Fruit fly (Drosophila melanogaster): ENCODE measurements around the gene pad.

Gene pad

DNA sequence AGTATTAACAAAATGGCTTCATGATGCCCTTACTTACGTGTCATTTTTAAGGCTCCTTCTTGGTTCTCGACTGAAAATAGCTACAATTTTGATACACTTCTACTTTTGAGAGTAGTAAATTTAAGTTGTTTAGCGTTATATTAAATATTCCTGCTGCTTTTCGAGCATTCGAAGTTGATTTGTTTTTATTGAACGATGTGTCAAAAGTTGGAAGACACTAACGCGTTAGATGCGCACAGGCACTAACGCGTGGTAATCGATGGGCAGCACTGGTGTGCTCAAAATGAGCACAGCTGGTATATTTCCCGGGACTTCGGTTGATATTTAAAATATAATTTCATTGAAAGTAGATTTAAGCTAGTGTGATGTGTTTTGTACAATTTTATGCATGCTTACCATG lies 17.0 kb downstream of the pad start, which contains the start of gene CG17931 (continued):
- TF ChIP-seq Mrtf (GFP tag; IDR thresholded peaks at IDR 0.05) (no peak), HLH3B (GFP tag; IDR thresholded peaks at IDR 0.05) (no peak), Stat92E (GFP tag; optimal IDR thresholded peaks at IDR 0.05) (peak in 1 of 3 experiments; percentile 55), sens (GFP tag) (peak; percentile 81), CG10147 (GFP tag; optimal IDR thresholded peaks at IDR 0.05) (no peak), Sry-δ (GFP tag; optimal IDR thresholded peaks at IDR 0.05) (peak; percentile 49), Hr3 (GFP tag; optimal IDR thresholded peaks at IDR 0.05) (peak; percentile 8), Dp (GFP tag; optimal IDR thresholded peaks at IDR 0.05) (peak; percentile 88), CG7745 (tag; optimal IDR thresholded peaks at IDR 0.05) (no peak), CG15601 (tag; optimal IDR thresholded peaks at IDR 0.05) (peak; percentile 68), Myb (GFP tag; optimal IDR thresholded peaks at IDR 0.05) (peak; percentile 93), CG17361 (GFP tag; IDR thresholded peaks at IDR 0.05) (peak; percentile 35; the same call in 1 of the 3 replicates), HmgZ (tag; optimal IDR thresholded peaks at IDR 0.05) (peak; percentile 80), tin (GFP tag; optimal IDR thresholded peaks at IDR 0.05) (no peak), stwl (tag; optimal IDR thresholded peaks at IDR 0.05) (peak; percentile 90), CG13424 (tag; optimal IDR thresholded peaks at IDR 0.05) (no peak), CG6791 (GFP tag; IDR thresholded peaks at IDR 0.05; ENCODE audit: partially characterized antibody) (no peak), ara (GFP tag; IDR thresholded peaks at IDR 0.05) (no peak), crp (GFP tag; optimal IDR thresholded peaks at IDR 0.05) (peak in 1 of 2 experiments; percentile 79), CG15514 (GFP tag; optimal IDR thresholded peaks at IDR 0.05) (peak; percentile 62), lilli (GFP tag; optimal IDR thresholded peaks at IDR 0.05) (peak; percentile 21), br (optimal IDR thresholded peaks at IDR 0.05) (no peak), Dek (tag; optimal IDR thresholded peaks at IDR 0.05) (no peak), CG30020 (tag; optimal IDR thresholded peaks at IDR 0.05) (peak; percentile 50), CG12391 (tag; optimal IDR thresholded peaks at IDR 0.05) (peak; percentile 36), phol (tag; optimal IDR thresholded peaks at IDR 0.05) (peak; percentile 79), grau (tag; optimal IDR thresholded peaks at IDR 0.05) (peak; percentile 37), gsb-n (tag; optimal IDR thresholded peaks at IDR 0.05) (peak; percentile 8), CG8359 (GFP tag; optimal IDR thresholded peaks at IDR 0.05; ENCODE audit: borderline replicate concordance) (peak; percentile 13), CG7556 (GFP tag; optimal IDR thresholded peaks at IDR 0.05) (no peak), Pdp1 (GFP tag; optimal IDR thresholded peaks at IDR 0.05) (peak in 1 of 2 experiments; percentile 58), CG7928 (GFP tag; optimal IDR thresholded peaks at IDR 0.05) (no peak), pfk (GFP tag; optimal IDR thresholded peaks at IDR 0.05) (no peak), bcd (GFP tag; optimal IDR thresholded peaks at IDR 0.05) (peak; percentile 3), MBD-R2 (GFP tag; IDR thresholded peaks at IDR 0.05) (peak; percentile 83), CG31224 (GFP tag; IDR thresholded peaks at IDR 0.05) (no peak), slbo (GFP tag; IDR thresholded peaks at IDR 0.05) (no peak), CG10267 (tag; optimal IDR thresholded peaks at IDR 0.05) (peak; percentile 42), ftz-f1 (GFP tag; optimal IDR thresholded peaks at IDR 0.05) (peak; percentile 10), Adf1 (GFP tag; IDR thresholded peaks at IDR 0.05) (no peak)

DNA sequence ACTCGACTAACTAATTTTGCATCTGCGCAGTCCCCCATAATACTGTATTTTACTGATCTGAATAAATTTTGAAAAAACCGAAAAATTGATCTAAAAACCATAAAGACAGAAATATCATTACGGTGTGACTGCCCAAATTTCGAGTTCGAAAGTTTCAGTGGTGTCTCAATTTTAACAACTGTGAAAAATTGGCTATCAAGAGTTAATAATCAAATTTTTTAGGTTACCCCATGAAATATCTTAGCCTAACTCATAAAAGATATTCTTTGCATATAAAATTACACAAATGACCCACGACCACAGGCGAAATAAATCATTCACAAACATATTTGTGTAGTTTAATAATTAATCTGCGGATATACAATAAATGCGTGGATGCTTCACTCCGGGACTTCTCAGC lies 17.9 kb downstream of the pad start, which contains the start of gene CG42446:
Gene CG42446 (minus strand): TSS at position 101 of the 400 bp plus-strand sequence.
- TF ChIP-seq CG6765 (GFP tag; optimal IDR thresholded peaks at IDR 0.05), result no peak
- no peak for TF ChIP-seq fd64A (GFP tag; optimal IDR thresholded peaks at IDR 0.05)
- TF ChIP-seq ATbp (GFP tag; optimal IDR thresholded peaks at IDR 0.05), result no peak
- no peak for TF ChIP-seq fu2 (GFP tag; optimal IDR thresholded peaks at IDR 0.05)
- no peak for TF ChIP-seq pnt (GFP tag; optimal IDR thresholded peaks at IDR 0.05)
- no peak for TF ChIP-seq HLH4C (GFP tag; IDR thresholded peaks at IDR 0.05; ENCODE audit: partially characterized antibody)
- TF ChIP-seq CG10565 (GFP tag; optimal IDR thresholded peaks at IDR 0.05), result no peak
- TF ChIP-seq ro (GFP tag; IDR thresholded peaks at IDR 0.05), result no peak
- no peak for TF ChIP-seq CG14667 (GFP tag; IDR thresholded peaks at IDR 0.05)
- no peak for TF ChIP-seq CG1602 (GFP tag; optimal IDR thresholded peaks at IDR 0.05)
